Worm (Caenorhabditis elegans) whole organism, young adult: ENCODE data around the gene pfkb-1.2.

Source experiments
- bed-1 ChIP-seq: fragments of 200-800 bp; sonication (Bioruptor generic); IDR thresholded peaks from 2 replicates; pipeline ENCODE4 v1.3.6; 2022; ENCODE audit warnings: missing genetic modification reagents, missing genetic modification characterization, missing compliant biosample characterization
- let-526 ChIP-seq: fragments of 200-800 bp; sonication (Bioruptor generic); IDR thresholded peaks from 2 replicates; pipeline ENCODE4 v1.3.6; 2022; ENCODE audit warnings: missing genetic modification reagents, missing genetic modification characterization, missing compliant biosample characterization
- pbrm-1 ChIP-seq: fragments of 200-800 bp; sonication (Bioruptor generic); IDR thresholded peaks from 2 replicates; pipeline ENCODE4 v1.3.6; 2022; ENCODE audit warnings: missing genetic modification reagents, missing genetic modification characterization, missing compliant biosample characterization
- ztf-28 ChIP-seq: fragments of 200-800 bp; sonication (Bioruptor generic); IDR thresholded peaks from 2 replicates; pipeline ENCODE4 v1.3.6; 2022; ENCODE audit warnings: missing genetic modification reagents, missing genetic modification characterization, missing compliant biosample characterization

DNA sequence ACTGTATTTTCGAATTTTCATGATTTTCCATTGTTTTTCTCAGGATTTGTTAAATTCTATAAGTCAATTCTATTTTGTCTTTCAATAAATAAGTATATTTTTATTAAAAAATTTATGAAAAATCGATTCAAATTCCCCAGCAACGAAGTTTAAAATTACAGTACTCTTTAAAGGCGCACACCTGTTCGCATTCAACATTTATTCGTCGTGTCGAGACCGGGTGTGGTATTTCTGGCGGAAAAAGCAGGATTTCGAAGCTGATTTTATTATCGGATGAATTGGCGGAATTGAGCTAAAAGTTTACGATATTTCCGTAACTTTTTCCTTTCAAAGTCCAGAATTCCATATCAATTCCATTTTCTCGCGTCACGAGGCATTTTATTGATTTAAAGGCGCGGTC, 3.7 kb downstream of the pfkb-1.2 start:
- TF ChIP-seq let-526 (GFP tag; lab: Robert Waterston, UW) (no peak), bed-1 (GFP tag; lab: Robert Waterston, UW) (no peak), ztf-28 (no peak), pbrm-1 (no peak)
